Worm (Caenorhabditis elegans): Measurements from ENCODE around the gene nhr-260.

DNA sequence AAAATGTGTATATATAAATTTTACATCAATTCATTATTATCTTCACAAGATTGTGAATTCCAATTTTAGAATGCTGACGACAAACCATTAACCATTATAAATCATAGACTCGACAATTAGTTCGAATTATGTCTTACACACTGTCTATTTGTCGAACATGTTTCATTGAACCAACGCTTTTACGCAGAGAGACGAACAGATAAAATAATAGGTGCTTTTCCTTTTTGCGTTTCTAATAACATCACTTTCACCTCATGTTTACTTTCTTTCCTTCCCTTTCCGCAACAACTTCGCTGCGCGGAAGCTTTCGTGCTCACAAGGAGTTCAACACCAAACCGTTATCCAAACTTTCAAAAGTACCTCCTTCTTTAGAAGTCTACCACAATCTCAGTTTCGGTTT, 36.4 kb upstream of the nhr-260 start, which contains the start of gene F52F10.2:
- TF ChIP-seq med-1 (GFP tag; optimal IDR thresholded peaks at IDR 0.05; ENCODE audit: insufficient read depth) (no peak), T22C8.4 (GFP tag; IDR thresholded peaks at IDR 0.05) (no peak)
